Comparison of ENCODE assay signal across 5 fruit fly cellular contexts in genomic region chr3L:1515820-1516540, dm6.
TF ChIP-seq lines count a peak whose summit lies in the region.

No protein-coding gene starts in this region.

- peak; percentile 25 for TF ChIP-seq CTCF in whole organism, embryonic (GFP tag; optimal IDR thresholded peaks at IDR 0.05; lab: Kevin White, UChicago)

TF ChIP-seq in whole organism, adult, 20 proteins besides CTCF, POLR2A, EP300 and RAD21 (continues in another document):
- no peak for TF ChIP-seq toe (GFP tag; optimal IDR thresholded peaks at IDR 0.05; lab: Kevin White, UChicago)
- TF ChIP-seq CG1620 (GFP tag; optimal IDR thresholded peaks at IDR 0.05; lab: Kevin White, UChicago) = no peak
- peak; percentile 60 for TF ChIP-seq CG7101 (tag; optimal IDR thresholded peaks at IDR 0.05; lab: Kevin White, UChicago)
- TF ChIP-seq tj (GFP tag; optimal IDR thresholded peaks at IDR 0.05; lab: Kevin White, UChicago) = peak; percentile 91
- TF ChIP-seq cic (GFP tag; optimal IDR thresholded peaks at IDR 0.05; lab: Kevin White, UChicago) = no peak
- peak; percentile 46 for TF ChIP-seq CG33017 (tag; optimal IDR thresholded peaks at IDR 0.05; lab: Kevin White, UChicago)
- no peak for TF ChIP-seq pad (GFP tag; optimal IDR thresholded peaks at IDR 0.05; lab: Kevin White, UChicago)
- peak; percentile 34 for TF ChIP-seq CG14711 (tag; optimal IDR thresholded peaks at IDR 0.05; lab: Kevin White, UChicago)
- TF ChIP-seq CG11617 (GFP tag; optimal IDR thresholded peaks at IDR 0.05; lab: Kevin White, UChicago) = peak; percentile 52
- TF ChIP-seq CG12768 (GFP tag; optimal IDR thresholded peaks at IDR 0.05; lab: Kevin White, UChicago) = no peak
- peak; percentile 21 for TF ChIP-seq CG5204 (GFP tag; optimal IDR thresholded peaks at IDR 0.05; lab: Kevin White, UChicago)
- TF ChIP-seq Hr96 (GFP tag; optimal IDR thresholded peaks at IDR 0.05; lab: Kevin White, UChicago) = peak; percentile 35
- peak; percentile 10 for TF ChIP-seq Mnt (GFP tag; optimal IDR thresholded peaks at IDR 0.05; lab: Kevin White, UChicago)
- TF ChIP-seq ovo (GFP tag; optimal IDR thresholded peaks at IDR 0.05; lab: Kevin White, UChicago) = no peak
- TF ChIP-seq Crg-1 (GFP tag; optimal IDR thresholded peaks at IDR 0.05; lab: Kevin White, UChicago) = peak; percentile 36
- TF ChIP-seq Clk (GFP tag; optimal IDR thresholded peaks at IDR 0.05; lab: Kevin White, UChicago) = no peak
- peak; percentile 82 for TF ChIP-seq bab1 (GFP tag; optimal IDR thresholded peaks at IDR 0.05; lab: Kevin White, UChicago)
- no peak for TF ChIP-seq kay (GFP tag; lab: Kevin White, UChicago; ENCODE audit: borderline replicate concordance)

TF ChIP-seq in whole organism, embryonic, 481 proteins besides CTCF, POLR2A, EP300 and RAD21 (continues in another document):
- peak; percentile 10 for TF ChIP-seq CG3838 (GFP tag; optimal IDR thresholded peaks at IDR 0.05; lab: Kevin White, UChicago)
- TF ChIP-seq disco-r (GFP tag; optimal IDR thresholded peaks at IDR 0.05; lab: Kevin White, UChicago) = no peak
- TF ChIP-seq Nf-YB (GFP tag; optimal IDR thresholded peaks at IDR 0.05; lab: Kevin White, UChicago) = peak; percentile 33
- peak; percentile 81 for TF ChIP-seq Ssrp (tag; optimal IDR thresholded peaks at IDR 0.05; lab: Kevin White, UChicago)
- TF ChIP-seq CG3281 (GFP tag; optimal IDR thresholded peaks at IDR 0.05; lab: Kevin White, UChicago) = peak; percentile 42
- TF ChIP-seq CG7357 (GFP tag; IDR thresholded peaks at IDR 0.05; lab: Robert Waterston, UW) = peak; percentile 41; the same call in 1 of the 3 replicates
- peak; percentile 61 for TF ChIP-seq lab (GFP tag; optimal IDR thresholded peaks at IDR 0.05; lab: Kevin White, UChicago)
- TF ChIP-seq CG17385 (GFP tag; optimal IDR thresholded peaks at IDR 0.05; lab: Kevin White, UChicago) = peak; percentile 70
- no peak for TF ChIP-seq Dip2 (GFP tag; IDR thresholded peaks at IDR 0.05; lab: Robert Waterston, UW)
- 0 out of 2 replicates have a peak, but pooled peaks have one; percentile 16 for TF ChIP-seq CG7372 (GFP tag; IDR thresholded peaks at IDR 0.05; lab: Robert Waterston, UW)
- no peak for TF ChIP-seq CG6854 (GFP tag; optimal IDR thresholded peaks at IDR 0.05; lab: Kevin White, UChicago)
- no peak for TF ChIP-seq CG11456 (GFP tag; IDR thresholded peaks at IDR 0.05; lab: Robert Waterston, UW)
- TF ChIP-seq Chrac-16 (GFP tag; optimal IDR thresholded peaks at IDR 0.05; lab: Kevin White, UChicago) = peak; percentile 76
- TF ChIP-seq sim (GFP tag; IDR thresholded peaks at IDR 0.05; lab: Robert Waterston, UW) = 0 out of 2 replicates have a peak, but pooled peaks have one; percentile 6
- TF ChIP-seq nmo (GFP tag; optimal IDR thresholded peaks at IDR 0.05; lab: Kevin White, UChicago) = peak; percentile 85
- no peak for TF ChIP-seq luna (GFP tag; optimal IDR thresholded peaks at IDR 0.05; lab: Kevin White, UChicago)
- TF ChIP-seq Mrtf (GFP tag; IDR thresholded peaks at IDR 0.05; lab: Robert Waterston, UW) = peak; percentile 46; the same call in 1 of the 3 replicates

TF ChIP-seq in whole organism, prepupa, 60 proteins besides CTCF, POLR2A, EP300 and RAD21 (continues in another document):
- TF ChIP-seq CG4318 (GFP tag; optimal IDR thresholded peaks at IDR 0.05; lab: Kevin White, UChicago) (peak; percentile 81), Eip75B (GFP tag; optimal IDR thresholded peaks at IDR 0.05; lab: Kevin White, UChicago) (peak; percentile 50), achi (GFP tag; optimal IDR thresholded peaks at IDR 0.05; lab: Kevin White, UChicago) (peak; percentile 73), Ets96B (tag; optimal IDR thresholded peaks at IDR 0.05; lab: Kevin White, UChicago) (peak; percentile 35), CG3032 (tag; optimal IDR thresholded peaks at IDR 0.05; lab: Kevin White, UChicago) (peak; percentile 39), Sox15 (GFP tag; optimal IDR thresholded peaks at IDR 0.05; lab: Kevin White, UChicago) (peak; percentile 20), cyc (GFP tag; optimal IDR thresholded peaks at IDR 0.05; lab: Kevin White, UChicago) (peak; percentile 62), salr (GFP tag; optimal IDR thresholded peaks at IDR 0.05; lab: Kevin White, UChicago) (peak in 1 of 2 experiments; percentile 75), fd85E (GFP tag; optimal IDR thresholded peaks at IDR 0.05; lab: Kevin White, UChicago) (no peak), net (GFP tag; optimal IDR thresholded peaks at IDR 0.05; lab: Kevin White, UChicago) (peak; percentile 65), CG9139 (GFP tag; optimal IDR thresholded peaks at IDR 0.05; lab: Kevin White, UChicago) (no peak), Ets21C (GFP tag; optimal IDR thresholded peaks at IDR 0.05; lab: Kevin White, UChicago) (peak; percentile 25), Eip78C (GFP tag; lab: Kevin White, UChicago) (peak; percentile 81), CG10631 (GFP tag; optimal IDR thresholded peaks at IDR 0.05; lab: Kevin White, UChicago) (peak; percentile 52), Sox102F (GFP tag; optimal IDR thresholded peaks at IDR 0.05; lab: Kevin White, UChicago) (peak; percentile 65), Gug (GFP tag; IDR thresholded peaks at IDR 0.05; lab: Robert Waterston, UW) (peak; percentile 55), vri (GFP tag; optimal IDR thresholded peaks at IDR 0.05; lab: Kevin White, UChicago) (no peak), Lpt (GFP tag; optimal IDR thresholded peaks at IDR 0.05; lab: Kevin White, UChicago) (peak; percentile 68), Eip93F (GFP tag; optimal IDR thresholded peaks at IDR 0.05; lab: Kevin White, UChicago) (no peak), CG8119 (GFP tag; IDR thresholded peaks at IDR 0.05; lab: Robert Waterston, UW) (peak; percentile 86)

TF ChIP-seq in whole organism, pupa, 21 proteins besides CTCF, POLR2A, EP300 and RAD21:
- TF ChIP-seq CG12605 (GFP tag; IDR thresholded peaks at IDR 0.05; lab: Robert Waterston, UW) = peak; percentile 50
- TF ChIP-seq fd96Ca (GFP tag; IDR thresholded peaks at IDR 0.05; lab: Robert Waterston, UW) = peak; percentile 84
- peak; percentile 62 for TF ChIP-seq Ets98B (GFP tag; IDR thresholded peaks at IDR 0.05; lab: Robert Waterston, UW)
- peak; percentile 55 for TF ChIP-seq CG15710 (tag; optimal IDR thresholded peaks at IDR 0.05; lab: Kevin White, UChicago)
- TF ChIP-seq CG17806 (tag; optimal IDR thresholded peaks at IDR 0.05; lab: Kevin White, UChicago) = peak; percentile 55
- no peak for TF ChIP-seq CG13204 (GFP tag; optimal IDR thresholded peaks at IDR 0.05; lab: Kevin White, UChicago)
- peak; percentile 65 for TF ChIP-seq Pif1A (GFP tag; optimal IDR thresholded peaks at IDR 0.05; lab: Kevin White, UChicago)
- peak; percentile 21 for TF ChIP-seq Snoo (tag; optimal IDR thresholded peaks at IDR 0.05; lab: Kevin White, UChicago)
- TF ChIP-seq CG34367 (tag; optimal IDR thresholded peaks at IDR 0.05; lab: Kevin White, UChicago) = peak; percentile 1
- TF ChIP-seq CG4496 (GFP tag; IDR thresholded peaks at IDR 0.05; lab: Robert Waterston, UW) = peak; percentile 68
- TF ChIP-seq rn (GFP tag; IDR thresholded peaks at IDR 0.05; lab: Robert Waterston, UW) = 0 out of 2 replicates have a peak, but pooled peaks have one; percentile 23
- TF ChIP-seq CG14655 (GFP tag; optimal IDR thresholded peaks at IDR 0.05; lab: Kevin White, UChicago) = peak; percentile 77
- no peak for TF ChIP-seq gl (tag; optimal IDR thresholded peaks at IDR 0.05; lab: Kevin White, UChicago)
- peak; percentile 51 for TF ChIP-seq CG9948 (tag; optimal IDR thresholded peaks at IDR 0.05; lab: Kevin White, UChicago)
- TF ChIP-seq CG8159 (tag; optimal IDR thresholded peaks at IDR 0.05; lab: Kevin White, UChicago) = peak; percentile 53
- TF ChIP-seq CG8301 (tag; optimal IDR thresholded peaks at IDR 0.05; lab: Kevin White, UChicago) = peak; percentile 77
- peak; percentile 42 for TF ChIP-seq Pif1B (GFP tag; optimal IDR thresholded peaks at IDR 0.05; lab: Kevin White, UChicago)
- TF ChIP-seq EcR (GFP tag; optimal IDR thresholded peaks at IDR 0.05; lab: Kevin White, UChicago) = no peak
- peak; percentile 63 for TF ChIP-seq CG32121 (GFP tag; IDR thresholded peaks at IDR 0.05; lab: Robert Waterston, UW)
- TF ChIP-seq D1 (tag; optimal IDR thresholded peaks at IDR 0.05; lab: Kevin White, UChicago) = no peak
- TF ChIP-seq CG10348 (GFP tag; IDR thresholded peaks at IDR 0.05; lab: Robert Waterston, UW) = no peak

TF ChIP-seq in whole organism, wandering third instar larva, 38 proteins besides CTCF, POLR2A, EP300 and RAD21 (continues in another document):
- TF ChIP-seq h (GFP tag; optimal IDR thresholded peaks at IDR 0.05; lab: Kevin White, UChicago) (no peak), Myc (optimal IDR thresholded peaks at IDR 0.05; lab: Kevin White, UChicago) (no peak), GATAd (GFP tag; optimal IDR thresholded peaks at IDR 0.05; lab: Kevin White, UChicago) (no peak), sv (GFP tag; optimal IDR thresholded peaks at IDR 0.05; lab: Kevin White, UChicago) (peak; percentile 35), usp (GFP tag; optimal IDR thresholded peaks at IDR 0.05; lab: Kevin White, UChicago) (no peak), Dif (GFP tag; optimal IDR thresholded peaks at IDR 0.05; lab: Kevin White, UChicago; ENCODE audit: partially characterized antibody) (no peak), tai (GFP tag; optimal IDR thresholded peaks at IDR 0.05; lab: Kevin White, UChicago) (no peak), psq (GFP tag; optimal IDR thresholded peaks at IDR 0.05; lab: Kevin White, UChicago) (peak; percentile 52), HLH106 (tag; optimal IDR thresholded peaks at IDR 0.05; lab: Kevin White, UChicago) (peak; percentile 66), OdsH (GFP tag; optimal IDR thresholded peaks at IDR 0.05; lab: Kevin White, UChicago) (peak; percentile 70), fru (GFP tag; optimal IDR thresholded peaks at IDR 0.05; lab: Kevin White, UChicago) (peak; percentile 72), Mio (GFP tag; optimal IDR thresholded peaks at IDR 0.05; lab: Kevin White, UChicago) (no peak), Rel (GFP tag; optimal IDR thresholded peaks at IDR 0.05; lab: Kevin White, UChicago) (no peak), Rel (tag; optimal IDR thresholded peaks at IDR 0.05; lab: Kevin White, UChicago) (no peak), br (GFP tag; optimal IDR thresholded peaks at IDR 0.05; lab: Kevin White, UChicago) (peak; percentile 46), Dfd (GFP tag; optimal IDR thresholded peaks at IDR 0.05; lab: Kevin White, UChicago) (no peak), N (GFP tag; optimal IDR thresholded peaks at IDR 0.05; lab: Kevin White, UChicago) (no peak), rgr (GFP tag; optimal IDR thresholded peaks at IDR 0.05; lab: Kevin White, UChicago) (peak; percentile 71), ey (GFP tag; optimal IDR thresholded peaks at IDR 0.05; lab: Kevin White, UChicago) (peak; percentile 78), woc (GFP tag; optimal IDR thresholded peaks at IDR 0.05; lab: Kevin White, UChicago) (peak; percentile 37), Hr83 (GFP tag; optimal IDR thresholded peaks at IDR 0.05; lab: Kevin White, UChicago; ENCODE audit: poor library complexity, severe bottlenecking) (no peak), lola (GFP tag; optimal IDR thresholded peaks at IDR 0.05; lab: Kevin White, UChicago) (no peak), dl (GFP tag; optimal IDR thresholded peaks at IDR 0.05; lab: Kevin White, UChicago; ENCODE audit: insufficient read depth in 1 of 2, partially characterized antibody in 2 of 2) (no peak), Jra (GFP tag; optimal IDR thresholded peaks at IDR 0.05; lab: Kevin White, UChicago) (no peak), pan (optimal IDR thresholded peaks at IDR 0.05; lab: Kevin White, UChicago) (no peak)
